Worm (Caenorhabditis elegans) whole organism, late embryonic: ENCODE data around the gene T24C4.10.

Experiments used
- C08G9.2 ChIP-seq: sonication (generic microtip); optimal IDR thresholded peaks from 2 replicates; lab custom pipeline; 2016; ENCODE audit warnings: mild to moderate bottlenecking, missing genetic modification characterization, moderate library complexity, missing compliant biosample characterization
- F13H6.1 ChIP-seq: sonication (generic microtip); optimal IDR thresholded peaks from 2 replicates; lab custom pipeline; 2016; ENCODE audit warnings: missing genetic modification characterization, missing compliant biosample characterization
- ahr-1 ChIP-seq: sonication (generic microtip); optimal IDR thresholded peaks from 2 replicates; lab custom pipeline; 2016; ENCODE audit warnings: missing genetic modification characterization, missing compliant biosample characterization
- ceh-19 ChIP-seq: fragments of 200-800 bp; sonication (Bioruptor generic); optimal IDR thresholded peaks from 2 replicates; lab custom pipeline; 2018; ENCODE audit warnings: mild to moderate bottlenecking, missing genetic modification characterization, missing compliant biosample characterization
- ceh-2 ChIP-seq: sonication (generic microtip); optimal IDR thresholded peaks from 2 replicates; lab custom pipeline; 2016; ENCODE audit warnings: missing genotype, missing genetic modification characterization, missing compliant biosample characterization
- ceh-22 ChIP-seq: sonication (generic microtip); optimal IDR thresholded peaks from 2 replicates; lab custom pipeline; 2017; ENCODE audit warnings: missing biosample characterization, missing genetic modification characterization
- ceh-24 ChIP-seq: sonication (generic microtip); optimal IDR thresholded peaks from 2 replicates; lab custom pipeline; 2016; ENCODE audit warnings: mild to moderate bottlenecking, missing genetic modification characterization, missing compliant biosample characterization
- dve-1 ChIP-seq: sonication (generic microtip); optimal IDR thresholded peaks from 2 replicates; lab custom pipeline; 2017; ENCODE audit warnings: antibody characterized with exemption, mild to moderate bottlenecking, missing genetic modification characterization, missing compliant biosample characterization
- elt-4 ChIP-seq: sonication (generic microtip); optimal IDR thresholded peaks from 2 replicates; lab custom pipeline; 2016; ENCODE audit warnings: missing genetic modification characterization, missing compliant biosample characterization
- eyg-1 ChIP-seq: sonication (generic microtip); optimal IDR thresholded peaks from 2 replicates; lab custom pipeline; 2016; ENCODE audit warnings: missing genotype, missing genetic modification characterization, missing compliant biosample characterization
- gmeb-2 ChIP-seq: sonication (generic microtip); optimal IDR thresholded peaks from 2 replicates; lab custom pipeline; 2016; ENCODE audit warnings: missing genetic modification characterization, inconsistent platforms, missing compliant biosample characterization
- hlh-15 ChIP-seq: sonication (generic microtip); optimal IDR thresholded peaks from 2 replicates; lab custom pipeline; 2016; ENCODE audit warnings: missing genetic modification characterization, missing compliant biosample characterization
- hlh-30 ChIP-seq: sonication (generic microtip); optimal IDR thresholded peaks from 2 replicates; lab custom pipeline; 2017; ENCODE audit warnings: antibody characterized with exemption, missing genetic modification characterization, missing compliant biosample characterization; ENCODE audit not compliant: insufficient read depth
- hlh-6 ChIP-seq: sonication (generic microtip); optimal IDR thresholded peaks from 2 replicates; lab custom pipeline; 2016; ENCODE audit warnings: missing genotype, missing genetic modification characterization, missing compliant biosample characterization
- hlh-8 ChIP-seq: sonication (generic microtip); optimal IDR thresholded peaks from 2 replicates; lab custom pipeline; 2016; ENCODE audit warnings: missing genotype, missing genetic modification characterization, missing compliant biosample characterization
- madf-2 ChIP-seq: sonication (generic microtip); optimal IDR thresholded peaks from 2 replicates; lab custom pipeline; 2017; ENCODE audit warnings: missing genetic modification characterization, missing compliant biosample characterization
- nfya-1 ChIP-seq: sonication (generic microtip); optimal IDR thresholded peaks from 2 replicates; lab custom pipeline; 2017; ENCODE audit warnings: missing genetic modification characterization, mild to moderate bottlenecking, missing compliant biosample characterization, antibody characterized with exemption, moderate library complexity
- nhr-11 ChIP-seq: fragments of 150-350 bp; optimal IDR thresholded peaks from 2 replicates; lab custom pipeline; 2014; ENCODE audit warnings: missing biosample characterization, missing genetic modification characterization
- nhr-232 ChIP-seq: sonication (generic microtip); optimal IDR thresholded peaks from 2 replicates; lab custom pipeline; 2016; ENCODE audit warnings: missing genetic modification characterization, missing compliant biosample characterization
- npax-4 ChIP-seq: sonication (generic microtip); optimal IDR thresholded peaks from 2 replicates; lab custom pipeline; 2016; ENCODE audit warnings: missing genetic modification characterization, missing compliant biosample characterization
- pag-3 ChIP-seq: sonication (generic microtip); optimal IDR thresholded peaks from 2 replicates; lab custom pipeline; 2016; ENCODE audit warnings: missing compliant biosample characterization, missing genetic modification characterization, borderline replicate concordance
- pqm-1 ChIP-seq: sonication (generic microtip); optimal IDR thresholded peaks from 2 replicates; lab custom pipeline; 2016; ENCODE audit warnings: missing genetic modification characterization, missing compliant biosample characterization
- rnt-1 ChIP-seq: sonication (generic microtip); optimal IDR thresholded peaks from 2 replicates; lab custom pipeline; 2016; ENCODE audit warnings: missing genetic modification characterization, missing compliant biosample characterization
- sox-4 ChIP-seq: sonication (generic microtip); optimal IDR thresholded peaks from 2 replicates; lab custom pipeline; 2017; ENCODE audit warnings: mild to moderate bottlenecking, missing genetic modification characterization, inconsistent platforms, missing compliant biosample characterization
- syd-9 ChIP-seq: sonication (generic microtip); optimal IDR thresholded peaks from 2 replicates; lab custom pipeline; 2016; ENCODE audit warnings: mild to moderate bottlenecking, missing genetic modification characterization, moderate library complexity, missing compliant biosample characterization
- ttx-3 ChIP-seq: sonication (generic microtip); optimal IDR thresholded peaks from 2 replicates; lab custom pipeline; 2016; ENCODE audit warnings: missing genetic modification reagents, missing genetic modification characterization, missing compliant biosample characterization
- unc-3 ChIP-seq, 2 experiments: fragments of 200-800 bp in 1 of 2; sonication (Bioruptor generic) in 1 of 2; sonication (generic microtip) in 1 of 2; conservative IDR thresholded peaks in 1 of 2; optimal IDR thresholded peaks in 1 of 2; 2 replicates each; pipeline versions ENCODE4 v1.3.6 to Lab custom; 2016 to 2022; ENCODE audit warnings: missing compliant biosample characterization in 2 of 2, missing genetic modification characterization in 2 of 2, missing genetic modification reagents in 1 of 2
- zip-5 ChIP-seq: sonication (generic microtip); optimal IDR thresholded peaks from 2 replicates; lab custom pipeline; 2016; ENCODE audit warnings: missing genetic modification characterization, missing compliant biosample characterization

T24C4.10 gene

ce11 chrIII:842630-843029, 48.4 kb downstream of the T24C4.10 start, which contains the start of gene far-8:
Gene far-8 (plus strand): TSS chrIII:842930.
- no peak for TF ChIP-seq hlh-15
- TF ChIP-seq nfya-1 = no peak
- TF ChIP-seq unc-3 (GFP tag; conservative IDR thresholded peaks at IDR 0.05; lab: Robert Waterston, UW) = no peak
- no peak for TF ChIP-seq unc-3 (tag; optimal IDR thresholded peaks at IDR 0.05; lab: Kevin White, UChicago)
- no peak for TF ChIP-seq ahr-1 (tag; lab: Kevin White, UChicago)
- TF ChIP-seq pqm-1 (tag; lab: Kevin White, UChicago) = no peak
- TF ChIP-seq rnt-1 (tag; lab: Kevin White, UChicago) = no peak
- no peak for TF ChIP-seq syd-9
- TF ChIP-seq nhr-11 (tag; lab: Kevin White, UChicago) = no peak
- no peak for TF ChIP-seq ceh-2 (tag; lab: Kevin White, UChicago)
- TF ChIP-seq sox-4 (tag; lab: Kevin White, UChicago) = no peak
- TF ChIP-seq nhr-232 = no peak
- TF ChIP-seq ceh-24 (tag; lab: Kevin White, UChicago) = no peak
- no peak for TF ChIP-seq npax-4 (tag; lab: Kevin White, UChicago)
- TF ChIP-seq ttx-3 = no peak
- no peak for TF ChIP-seq hlh-30 (tag; lab: Kevin White, UChicago)

DNA sequence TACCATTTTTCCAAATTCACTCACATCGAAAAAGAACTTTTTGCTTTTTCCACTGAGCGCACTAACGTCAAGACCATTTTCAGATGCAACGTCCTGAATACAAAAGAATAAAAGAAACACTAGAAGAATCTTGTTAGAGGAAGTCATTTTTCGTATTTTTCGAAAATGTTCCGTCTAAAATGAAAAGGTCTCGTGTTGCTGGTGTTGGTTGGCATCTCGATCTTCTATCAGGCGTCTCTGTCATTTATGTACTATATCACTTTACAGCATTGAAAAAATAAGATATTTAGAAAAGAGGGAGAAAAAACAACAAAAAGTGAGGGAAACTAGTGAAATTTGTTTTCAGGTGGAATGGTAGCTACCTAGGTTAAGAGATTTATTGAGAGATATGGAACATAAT, 49.9 kb downstream of the T24C4.10 start, which contains the start of gene K02F3.9:
Gene K02F3.9, minus strand, starts transcription at position 190 of the 400 bp plus-strand sequence.
- TF ChIP-seq elt-4 (tag; lab: Kevin White, UChicago) = no peak
- TF ChIP-seq madf-2 (tag; lab: Kevin White, UChicago) = no peak
- TF ChIP-seq rnt-1 (tag; lab: Kevin White, UChicago) = no peak
- TF ChIP-seq npax-4 (tag; lab: Kevin White, UChicago) = no peak
- no peak for TF ChIP-seq pag-3 (tag; lab: Kevin White, UChicago)
- no peak for TF ChIP-seq syd-9
- no peak for TF ChIP-seq sox-4 (tag; lab: Kevin White, UChicago)
- no peak for TF ChIP-seq gmeb-2
- no peak for TF ChIP-seq hlh-8
- no peak for TF ChIP-seq hlh-6 (tag; lab: Kevin White, UChicago)
- TF ChIP-seq ceh-2 (tag; lab: Kevin White, UChicago) = no peak
- no peak for TF ChIP-seq ceh-22 (tag; lab: Kevin White, UChicago)
- no peak for TF ChIP-seq F13H6.1 (tag; lab: Kevin White, UChicago)
- TF ChIP-seq C08G9.2 (tag; lab: Kevin White, UChicago) = no peak
- TF ChIP-seq ceh-19 = no peak
- TF ChIP-seq zip-5 = no peak
- no peak for TF ChIP-seq dve-1 (tag; lab: Kevin White, UChicago)
- TF ChIP-seq eyg-1 (tag; lab: Kevin White, UChicago) = no peak
